Worm (Caenorhabditis elegans) whole organism, young adult: ENCODE data around the gene T08G5.3.

Experiments used
- B0019.2 ChIP-seq: fragments of 200-800 bp; sonication (Bioruptor generic); conservative IDR thresholded peaks from 2 replicates; pipeline ENCODE4 v1.3.6; 2022; ENCODE audit warnings: missing genetic modification reagents, missing genetic modification characterization, missing compliant biosample characterization
- B0261.1 ChIP-seq: sonication (generic microtip); optimal IDR thresholded peaks from 2 replicates; lab custom pipeline; 2016; ENCODE audit warnings: mild to moderate bottlenecking, missing genetic modification characterization, moderate library complexity, missing compliant biosample characterization
- C06A6.2 ChIP-seq: fragments of 200-800 bp; sonication (Bioruptor generic); conservative IDR thresholded peaks from 2 replicates; pipeline ENCODE4 v1.3.6; 2022; ENCODE audit warnings: missing genetic modification characterization, missing compliant biosample characterization
- C17E4.6 ChIP-seq: fragments of 200-800 bp; sonication (Bioruptor generic); IDR thresholded peaks from 2 replicates; pipeline ENCODE4 v1.3.6; 2022; ENCODE audit warnings: missing genetic modification reagents, missing genetic modification characterization, missing compliant biosample characterization
- F10E7.11 ChIP-seq: sonication (generic microtip); optimal IDR thresholded peaks from 2 replicates; lab custom pipeline; 2017; ENCODE audit warnings: mild to moderate bottlenecking, missing genetic modification characterization, moderate library complexity, missing compliant biosample characterization
- F33H1.4 ChIP-seq: fragments of 200-800 bp; sonication (Bioruptor generic); IDR thresholded peaks from 2 replicates; pipeline ENCODE4 v1.3.6; 2022; ENCODE audit warnings: missing genetic modification reagents, missing genetic modification characterization, missing compliant biosample characterization
- F49E8.2 ChIP-seq: sonication (generic microtip); optimal IDR thresholded peaks from 3 replicates; lab custom pipeline; 2017; ENCODE audit warnings: missing genetic modification characterization, mild to moderate bottlenecking, missing compliant biosample characterization, antibody characterized with exemption, moderate library complexity; ENCODE audit not compliant: insufficient read depth
- F52B5.7 ChIP-seq: sonication (generic microtip); optimal IDR thresholded peaks from 2 replicates; lab custom pipeline; 2016; ENCODE audit warnings: mild to moderate bottlenecking, missing genetic modification characterization, missing compliant biosample characterization
- F55B11.4 ChIP-seq: sonication (generic microtip); optimal IDR thresholded peaks from 2 replicates; lab custom pipeline; 2016; ENCODE audit warnings: missing compliant biosample characterization, missing genetic modification characterization, borderline replicate concordance; ENCODE audit not compliant: insufficient read depth
- F57A8.1 ChIP-seq: fragments of 200-800 bp; sonication (Bioruptor generic); optimal IDR thresholded peaks from 2 replicates; lab custom pipeline; 2018; ENCODE audit warnings: mild to moderate bottlenecking, missing genetic modification characterization, moderate library complexity, missing compliant biosample characterization
- F57C9.4 ChIP-seq: sonication (generic microtip); optimal IDR thresholded peaks from 2 replicates; lab custom pipeline; 2017; ENCODE audit warnings: mild to moderate bottlenecking, missing genetic modification characterization, missing compliant biosample characterization
- K11D2.4 ChIP-seq: fragments of 200-800 bp; sonication (Bioruptor generic); IDR thresholded peaks from 2 replicates; pipeline ENCODE4 v1.3.6; 2022; ENCODE audit warnings: missing genetic modification reagents, missing genetic modification characterization, missing compliant biosample characterization
- ZK185.1 ChIP-seq: sonication (generic microtip); optimal IDR thresholded peaks from 2 replicates; lab custom pipeline; 2016; ENCODE audit warnings: mild to moderate bottlenecking, missing genetic modification characterization, missing compliant biosample characterization; ENCODE audit not compliant: poor library complexity, severe bottlenecking
- aptf-2 ChIP-seq: fragments of 200-800 bp; sonication (Bioruptor generic); conservative IDR thresholded peaks from 2 replicates; pipeline ENCODE4 v1.3.6; 2022; ENCODE audit warnings: missing genetic modification reagents, missing genetic modification characterization, missing compliant biosample characterization
- athp-1 ChIP-seq: sonication (generic microtip); optimal IDR thresholded peaks from 2 replicates; lab custom pipeline; 2017; ENCODE audit warnings: mild to moderate bottlenecking, missing genetic modification characterization, missing compliant biosample characterization
- attf-3 ChIP-seq: fragments of 200-800 bp; sonication (Bioruptor generic); conservative IDR thresholded peaks from 2 replicates; pipeline ENCODE4 v1.3.6; 2022; ENCODE audit warnings: missing genetic modification reagents, missing genetic modification characterization, missing compliant biosample characterization
- cebp-2 ChIP-seq: fragments of 200-800 bp; sonication (Bioruptor generic); IDR thresholded peaks from 2 replicates; pipeline ENCODE4 v1.3.6; 2022; ENCODE audit warnings: missing genetic modification characterization, missing compliant biosample characterization
- ceh-27 ChIP-seq: fragments of 200-800 bp; sonication (Bioruptor generic); optimal IDR thresholded peaks from 2 replicates; lab custom pipeline; 2018; ENCODE audit warnings: mild to moderate bottlenecking, missing genetic modification characterization, moderate library complexity, missing compliant biosample characterization
- ceh-40 ChIP-seq: fragments of 200-800 bp; sonication (Bioruptor generic); IDR thresholded peaks from 2 replicates; pipeline ENCODE4 v1.3.6; 2022; ENCODE audit warnings: missing genetic modification characterization, missing compliant biosample characterization
- ceh-91 ChIP-seq: fragments of 200-800 bp; sonication (Bioruptor generic); IDR thresholded peaks from 2 replicates; pipeline ENCODE4 v1.3.6; 2022; ENCODE audit warnings: missing genetic modification reagents, missing genetic modification characterization, missing compliant biosample characterization
- dpl-1 ChIP-seq: fragments of 150-350 bp; optimal IDR thresholded peaks from 2 replicates; lab custom pipeline; 2014; ENCODE audit warnings: missing biosample characterization, missing genetic modification reagents, missing genetic modification characterization
- efl-1 ChIP-seq: fragments of 150-350 bp; optimal IDR thresholded peaks from 2 replicates; lab custom pipeline; 2014; ENCODE audit warnings: missing biosample characterization, missing genetic modification reagents, missing genetic modification characterization
- ets-4 ChIP-seq: fragments of 200-800 bp; sonication (Bioruptor generic); optimal IDR thresholded peaks from 2 replicates; lab custom pipeline; 2018; ENCODE audit warnings: mild to moderate bottlenecking, missing genetic modification characterization, missing compliant biosample characterization
- hsf-1 ChIP-seq: fragments of 200-800 bp; sonication (Bioruptor generic); IDR thresholded peaks from 2 replicates; pipeline ENCODE4 v1.3.6; 2022; ENCODE audit warnings: missing genetic modification reagents, missing genetic modification characterization, missing compliant biosample characterization
- lag-1 ChIP-seq: fragments of 200-800 bp; sonication (Bioruptor generic); IDR thresholded peaks from 2 replicates; pipeline ENCODE4 v1.3.6; 2022; ENCODE audit warnings: missing genetic modification reagents, missing genetic modification characterization, missing compliant biosample characterization
- let-526 ChIP-seq: fragments of 200-800 bp; sonication (Bioruptor generic); IDR thresholded peaks from 2 replicates; pipeline ENCODE4 v1.3.6; 2022; ENCODE audit warnings: missing genetic modification reagents, missing genetic modification characterization, missing compliant biosample characterization
- lin-35 ChIP-seq, 3 experiments: fragments of 150-350 bp in 2 of 3; sonication (generic microtip) in 1 of 3; optimal IDR thresholded peaks; 2 replicates each; lab custom pipeline; 2014 to 2018; ENCODE audit warnings: missing biosample characterization in 3 of 3, missing genetic modification characterization in 3 of 3, missing genetic modification reagents in 3 of 3
- lin-40 ChIP-seq: sonication (generic microtip); optimal IDR thresholded peaks from 2 replicates; lab custom pipeline; 2016; ENCODE audit warnings: missing genetic modification characterization, mild to moderate bottlenecking, missing compliant biosample characterization, missing genotype, missing genetic modification reagents
- lin-54 ChIP-seq: fragments of 200-800 bp; sonication (Bioruptor generic); optimal IDR thresholded peaks from 2 replicates; lab custom pipeline; 2018; ENCODE audit warnings: mild to moderate bottlenecking, missing genetic modification characterization, missing compliant biosample characterization
- lir-1 ChIP-seq: fragments of 200-800 bp; sonication (Bioruptor generic); conservative IDR thresholded peaks from 2 replicates; pipeline ENCODE4 v1.3.6; 2022; ENCODE audit warnings: missing genetic modification reagents, missing genetic modification characterization, missing compliant biosample characterization
- madf-8 ChIP-seq: fragments of 200-800 bp; sonication (Bioruptor generic); conservative IDR thresholded peaks from 2 replicates; pipeline ENCODE4 v1.3.6; 2022; ENCODE audit warnings: missing genetic modification reagents, missing genetic modification characterization, missing compliant biosample characterization
- mcd-1 ChIP-seq: fragments of 200-800 bp; sonication (Bioruptor generic); IDR thresholded peaks from 2 replicates; pipeline ENCODE4 v1.3.6; 2022; ENCODE audit warnings: missing genetic modification reagents, missing genetic modification characterization, missing compliant biosample characterization
- mxl-1 ChIP-seq: sonication (generic microtip); optimal IDR thresholded peaks from 2 replicates; lab custom pipeline; 2016; ENCODE audit warnings: missing genetic modification characterization, missing compliant biosample characterization
- nhr-80 ChIP-seq: sonication (generic microtip); optimal IDR thresholded peaks from 2 replicates; lab custom pipeline; 2016; ENCODE audit warnings: missing genetic modification characterization, missing compliant biosample characterization
- pbrm-1 ChIP-seq: fragments of 200-800 bp; sonication (Bioruptor generic); IDR thresholded peaks from 2 replicates; pipeline ENCODE4 v1.3.6; 2022; ENCODE audit warnings: missing genetic modification reagents, missing genetic modification characterization, missing compliant biosample characterization
- pha-4 ChIP-seq: fragments of 150-350 bp; sonication (generic microtip); optimal IDR thresholded peaks from 2 replicates; lab custom pipeline; 2014; ENCODE audit warnings: missing biosample characterization, missing genetic modification reagents, missing genetic modification characterization
- rec-8 ChIP-seq, 2 experiments: sonication (generic microtip); optimal IDR thresholded peaks; 2 replicates each; lab custom pipeline; 2016; ENCODE audit warnings: mild to moderate bottlenecking in 2 of 2, missing genetic modification characterization in 2 of 2, missing genetic modification reagents in 2 of 2, missing genotype in 2 of 2, missing biosample characterization in 1 of 2, missing compliant biosample characterization in 1 of 2, moderate library complexity in 1 of 2
- rpc-1 ChIP-seq, 2 experiments: fragments of 150-350 bp in 1 of 2; sonication (generic microtip) in 1 of 2; optimal IDR thresholded peaks; 2 replicates each; lab custom pipeline; 2014 to 2018; ENCODE audit warnings: missing biosample characterization in 1 of 2, missing genetic modification characterization in 1 of 2, missing genetic modification reagents in 1 of 2, missing genotype in 1 of 2
- sdz-38 ChIP-seq: sonication (generic microtip); optimal IDR thresholded peaks from 2 replicates; lab custom pipeline; 2016; ENCODE audit warnings: missing genotype, missing genetic modification characterization, missing compliant biosample characterization
- snpc-3.4 ChIP-seq: sonication (generic microtip); optimal IDR thresholded peaks from 2 replicates; lab custom pipeline; 2017; ENCODE audit warnings: missing genetic modification characterization, mild to moderate bottlenecking, missing compliant biosample characterization, antibody characterized with exemption, moderate library complexity, missing genotype, missing genetic modification reagents
- somi-1 ChIP-seq: fragments of 200-800 bp; sonication (Bioruptor generic); optimal IDR thresholded peaks from 2 replicates; lab custom pipeline; 2018; ENCODE audit warnings: mild to moderate bottlenecking, missing genetic modification characterization, missing compliant biosample characterization
- unc-62 ChIP-seq: fragments of 150-350 bp; optimal IDR thresholded peaks from 2 replicates; lab custom pipeline; 2014; ENCODE audit warnings: missing biosample characterization, missing genetic modification reagents, missing genetic modification characterization
- zfh-2 ChIP-seq: fragments of 200-800 bp; sonication (Bioruptor generic); conservative IDR thresholded peaks from 2 replicates; pipeline ENCODE4 v1.3.6; 2022; ENCODE audit warnings: missing genetic modification reagents, missing genetic modification characterization, missing compliant biosample characterization
- ztf-22 ChIP-seq: fragments of 200-800 bp; sonication (Bioruptor generic); optimal IDR thresholded peaks from 2 replicates; lab custom pipeline; 2018; ENCODE audit warnings: mild to moderate bottlenecking, missing genetic modification characterization, moderate library complexity, missing compliant biosample characterization
- ztf-28 ChIP-seq: fragments of 200-800 bp; sonication (Bioruptor generic); IDR thresholded peaks from 2 replicates; pipeline ENCODE4 v1.3.6; 2022; ENCODE audit warnings: missing genetic modification reagents, missing genetic modification characterization, missing compliant biosample characterization
- ztf-6 ChIP-seq: fragments of 200-800 bp; sonication (Bioruptor generic); IDR thresholded peaks from 2 replicates; pipeline ENCODE4 v1.3.6; 2022; ENCODE audit warnings: missing genetic modification reagents, missing genetic modification characterization, missing compliant biosample characterization

T08G5.3 gene

DNA sequence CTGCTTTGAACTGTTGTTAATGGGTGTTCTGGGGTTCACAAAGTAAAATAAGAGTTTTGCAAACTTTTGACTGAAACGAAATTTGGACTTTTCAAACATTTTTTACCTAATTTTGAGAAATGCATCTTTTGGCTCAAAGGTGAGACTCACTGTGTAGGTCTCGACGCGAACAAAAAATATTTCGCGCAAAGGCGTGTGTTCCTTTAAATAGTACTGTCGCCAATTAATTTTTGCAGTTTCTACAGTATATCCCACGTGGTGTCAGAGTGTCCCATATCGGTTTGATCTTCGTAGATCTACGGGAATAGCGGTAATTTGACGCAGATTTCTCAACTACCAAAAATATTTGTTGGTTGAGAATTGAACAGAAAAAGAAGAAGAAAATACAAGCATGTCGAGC is 13.6 kb downstream of the T08G5.3 start (continued):
- TF ChIP-seq lir-1 (no peak), ceh-40 (GFP tag; lab: Robert Waterston, UW) (0 out of 2 replicates have a peak, but pooled peaks have one; percentile 53), ZK185.1 (no peak), hsf-1 (GFP tag; lab: Robert Waterston, UW) (0 out of 2 replicates have a peak, but pooled peaks have one; percentile 30), lin-40 (no peak), unc-62 (no peak), dpl-1 (GFP tag; lab: Kevin White, UChicago) (no peak), ceh-91 (GFP tag; lab: Robert Waterston, UW) (no peak), nhr-80 (tag; lab: Kevin White, UChicago) (no peak), mxl-1 (tag; lab: Kevin White, UChicago) (no peak), pha-4 (tag; lab: Kevin White, UChicago) (no peak), attf-3 (no peak), rec-8 (tag; optimal IDR thresholded peaks at IDR 0.05; lab: Kevin White, UChicago) (no peak), C06A6.2 (GFP tag; lab: Robert Waterston, UW) (no peak), mcd-1 (GFP tag; lab: Robert Waterston, UW) (no peak), B0261.1 (tag; lab: Kevin White, UChicago) (no peak), madf-8 (GFP tag; lab: Robert Waterston, UW) (no peak), zfh-2 (GFP tag; lab: Robert Waterston, UW) (no peak), athp-1 (peak; percentile 37), ztf-6 (GFP tag; lab: Robert Waterston, UW) (no peak), snpc-3.4 (tag; lab: Kevin White, UChicago) (no peak), efl-1 (GFP tag; lab: Kevin White, UChicago) (peak; percentile 22), F33H1.4 (GFP tag; lab: Robert Waterston, UW) (peak; percentile 35), pbrm-1 (GFP tag; lab: Robert Waterston, UW) (no peak), K11D2.4 (no peak), lin-54 (peak; percentile 19), C17E4.6 (GFP tag; lab: Robert Waterston, UW) (no peak), let-526 (GFP tag; lab: Robert Waterston, UW) (no peak), aptf-2 (GFP tag; lab: Robert Waterston, UW) (no peak), F10E7.11 (tag; lab: Kevin White, UChicago) (no peak), ztf-22 (no peak), somi-1 (GFP tag; lab: Kevin White, UChicago) (no peak)

DNA sequence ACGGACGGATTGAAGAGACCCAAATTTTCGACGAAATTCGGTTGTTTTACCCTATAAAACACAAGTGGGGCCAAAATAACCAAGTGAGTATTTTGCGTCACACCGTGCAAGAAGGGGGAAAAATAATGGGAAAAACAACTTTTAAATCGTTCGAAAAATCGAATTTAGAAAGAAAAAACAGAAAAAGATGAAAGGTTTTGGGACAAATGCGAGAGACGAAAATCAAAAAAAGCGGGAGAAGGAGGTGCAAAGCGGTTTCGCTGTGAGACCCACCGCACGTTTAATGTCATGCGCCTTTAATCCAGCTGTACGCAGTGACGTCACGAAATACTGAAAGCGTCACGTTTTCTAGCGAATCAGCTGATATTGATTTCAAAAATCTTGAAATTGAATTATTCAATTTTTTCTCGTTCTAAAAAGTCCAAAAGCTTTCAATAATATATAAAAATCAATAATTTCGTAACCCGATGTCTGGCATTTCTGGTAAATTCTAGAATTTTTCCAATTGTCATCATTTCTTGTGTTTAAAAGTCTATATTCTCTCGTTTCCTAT is 15.2 kb downstream of the T08G5.3 start, which contains the start of the genes ddx-17 and aip-1:
Gene ddx-17 (minus strand): TSS at position 51 of the 553 bp plus-strand sequence.
Gene aip-1 (plus strand): TSS at position 332 of the 553 bp plus-strand sequence.
- TF ChIP-seq dpl-1 (GFP tag; lab: Kevin White, UChicago), result peak; percentile 57
- no peak for TF ChIP-seq F52B5.7 (tag; lab: Kevin White, UChicago)
- TF ChIP-seq ztf-28 (GFP tag; lab: Robert Waterston, UW), result no peak
- no peak for TF ChIP-seq F49E8.2 (tag; lab: Kevin White, UChicago)
- TF ChIP-seq pbrm-1 (GFP tag; lab: Robert Waterston, UW), result peak; percentile 71
- peak; percentile 81 for TF ChIP-seq hsf-1 (GFP tag; lab: Robert Waterston, UW)
- peak; percentile 29 for TF ChIP-seq rpc-1 (optimal IDR thresholded peaks at IDR 0.05; lab: Kevin White, UChicago)
- TF ChIP-seq rpc-1 (tag; optimal IDR thresholded peaks at IDR 0.05; lab: Kevin White, UChicago), result no peak
- TF ChIP-seq lin-35 (GFP tag; optimal IDR thresholded peaks at IDR 0.05; lab: Kevin White, UChicago), result peak in 1 of 3 experiments; percentile 70
- no peak for TF ChIP-seq F57A8.1 (GFP tag; lab: Kevin White, UChicago)
- no peak for TF ChIP-seq pha-4 (tag; lab: Kevin White, UChicago)
- no peak for TF ChIP-seq ztf-22
- no peak for TF ChIP-seq B0019.2 (GFP tag; lab: Robert Waterston, UW)
- TF ChIP-seq ets-4 (GFP tag; lab: Kevin White, UChicago), result no peak
- no peak for TF ChIP-seq sdz-38 (tag; lab: Kevin White, UChicago)
- TF ChIP-seq ceh-91 (GFP tag; lab: Robert Waterston, UW), result peak; percentile 41; the same call in 1 of the 2 replicates
- TF ChIP-seq B0261.1 (tag; lab: Kevin White, UChicago), result no peak
- TF ChIP-seq F57C9.4, result no peak
- no peak for TF ChIP-seq cebp-2 (GFP tag; lab: Robert Waterston, UW)
- TF ChIP-seq aptf-2 (GFP tag; lab: Robert Waterston, UW), result no peak
- no peak for TF ChIP-seq athp-1
- peak; percentile 52 for TF ChIP-seq ceh-27 (GFP tag; lab: Kevin White, UChicago)
- peak; percentile 50 for TF ChIP-seq madf-8 (GFP tag; lab: Robert Waterston, UW)
- no peak for TF ChIP-seq F10E7.11 (tag; lab: Kevin White, UChicago)
- TF ChIP-seq lag-1 (GFP tag; lab: Robert Waterston, UW), result no peak
- TF ChIP-seq F55B11.4 (tag; lab: Kevin White, UChicago), result no peak
